Worm (Caenorhabditis elegans) whole organism, midembryonic: Measurements from ENCODE around the gene sre-44.

Source experiments
- T22C8.4 ChIP-seq: fragments of 200-800 bp; sonication (Bioruptor generic); IDR thresholded peaks from 2 replicates; pipeline ENCODE4 v1.3.6; 2022; ENCODE audit warnings: missing genetic modification characterization, missing compliant biosample characterization
- cog-1 ChIP-seq: sonication (generic microtip); optimal IDR thresholded peaks from 2 replicates; lab custom pipeline; 2016; ENCODE audit warnings: missing genetic modification characterization, missing compliant biosample characterization
- flt-1 ChIP-seq: fragments of 200-800 bp; sonication (Bioruptor generic); IDR thresholded peaks from 2 replicates; pipeline ENCODE4 v1.3.6; 2022; ENCODE audit warnings: missing genetic modification characterization, missing compliant biosample characterization
- klf-2 ChIP-seq: fragments of 200-800 bp; sonication (Bioruptor generic); conservative IDR thresholded peaks from 2 replicates; pipeline ENCODE4 v1.3.6; 2022; ENCODE audit warnings: missing genetic modification reagents, missing genetic modification characterization, missing compliant biosample characterization
- med-1 ChIP-seq: sonication (generic microtip); optimal IDR thresholded peaks from 2 replicates; lab custom pipeline; 2017; ENCODE audit warnings: missing genetic modification characterization, mild to moderate bottlenecking, missing compliant biosample characterization, antibody characterized with exemption, missing genetic modification reagents; ENCODE audit not compliant: insufficient read depth
- ref-1 ChIP-seq: fragments of 200-800 bp; sonication (Bioruptor generic); conservative IDR thresholded peaks from 2 replicates; pipeline ENCODE4 v1.3.6; 2022; ENCODE audit warnings: missing genetic modification reagents, missing genetic modification characterization, missing compliant biosample characterization
- tab-1 ChIP-seq: fragments of 200-800 bp; sonication (Bioruptor generic); IDR thresholded peaks from 2 replicates; pipeline ENCODE4 v1.3.6; 2022; ENCODE audit warnings: missing genetic modification characterization, missing compliant biosample characterization
- ztf-23 ChIP-seq: fragments of 200-800 bp; sonication (Bioruptor generic); IDR thresholded peaks from 2 replicates; pipeline ENCODE4 v1.3.6; 2022; ENCODE audit warnings: missing genetic modification reagents, missing genetic modification characterization, missing compliant biosample characterization
- ztf-29 ChIP-seq: fragments of 200-800 bp; sonication (Bioruptor generic); IDR thresholded peaks from 2 replicates; pipeline ENCODE4 v1.3.6; 2022; ENCODE audit warnings: missing genetic modification reagents, missing genetic modification characterization, missing compliant biosample characterization

Gene sre-44

ce11 chrII:13979833-13980513, 30.6 kb downstream of the sre-44 start, which contains the start of gene sre-48:
Gene sre-48, minus strand, starts transcription at chrII:13979883.
- no peak for TF ChIP-seq flt-1 (GFP tag; lab: Robert Waterston, UW)
- no peak for TF ChIP-seq med-1 (GFP tag; lab: Kevin White, UChicago)
- TF ChIP-seq klf-2 = no peak
- no peak for TF ChIP-seq ref-1
- no peak for TF ChIP-seq T22C8.4 (GFP tag; lab: Robert Waterston, UW)
- no peak for TF ChIP-seq tab-1 (GFP tag; lab: Robert Waterston, UW)
- no peak for TF ChIP-seq cog-1 (tag; lab: Kevin White, UChicago)
- no peak for TF ChIP-seq ztf-23 (GFP tag; lab: Robert Waterston, UW)
- TF ChIP-seq ztf-29 (GFP tag; lab: Robert Waterston, UW) = no peak

- no peak for TF ChIP-seq cog-1 (tag; lab: Kevin White, UChicago)
- no peak for TF ChIP-seq T22C8.4 (GFP tag; lab: Robert Waterston, UW)
- TF ChIP-seq med-1 (GFP tag; lab: Kevin White, UChicago) = no peak
- TF ChIP-seq tab-1 (GFP tag; lab: Robert Waterston, UW) = no peak
- no peak for TF ChIP-seq ztf-23 (GFP tag; lab: Robert Waterston, UW)
- TF ChIP-seq flt-1 (GFP tag; lab: Robert Waterston, UW) = no peak
These were observed 31.7 kb downstream of the sre-44 start, which contains the start of gene Y39G8B.9 for ce11 chrII:13981097-13981496. Gene Y39G8B.9, plus strand, starts transcription at chrII:13981365.

DNA sequence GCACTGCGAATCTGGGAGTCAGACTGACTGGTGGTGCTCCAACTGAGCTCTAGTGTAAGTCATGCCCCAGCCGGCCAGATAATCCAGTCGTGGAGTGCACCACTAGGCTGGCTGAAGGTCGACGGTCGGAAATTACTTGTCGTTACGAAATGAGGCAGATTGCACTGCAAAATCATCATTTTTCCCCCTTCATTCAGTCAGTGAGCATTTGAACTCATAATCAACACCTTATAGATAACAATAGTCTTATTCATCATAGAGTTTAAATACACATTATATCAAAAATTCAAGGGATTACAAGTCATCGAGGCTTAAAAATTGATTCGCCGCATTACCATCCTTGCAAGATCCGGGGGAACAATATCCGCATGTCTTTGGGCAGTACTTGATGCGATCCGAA, 32.4 kb downstream of the sre-44 start:
- TF ChIP-seq T22C8.4 (GFP tag; lab: Robert Waterston, UW) (no peak), flt-1 (GFP tag; lab: Robert Waterston, UW) (no peak), tab-1 (GFP tag; lab: Robert Waterston, UW) (no peak), klf-2 (no peak), ztf-23 (GFP tag; lab: Robert Waterston, UW) (no peak), ref-1 (no peak)

- TF ChIP-seq T22C8.4 (GFP tag; lab: Robert Waterston, UW) (no peak), ztf-29 (GFP tag; lab: Robert Waterston, UW) (no peak), flt-1 (GFP tag; lab: Robert Waterston, UW) (no peak), tab-1 (GFP tag; lab: Robert Waterston, UW) (no peak), klf-2 (no peak), ztf-23 (GFP tag; lab: Robert Waterston, UW) (no peak), ref-1 (no peak)
These were observed 32.9 kb downstream of the sre-44 start for ce11 chrII:13982247-13982646.

DNA sequence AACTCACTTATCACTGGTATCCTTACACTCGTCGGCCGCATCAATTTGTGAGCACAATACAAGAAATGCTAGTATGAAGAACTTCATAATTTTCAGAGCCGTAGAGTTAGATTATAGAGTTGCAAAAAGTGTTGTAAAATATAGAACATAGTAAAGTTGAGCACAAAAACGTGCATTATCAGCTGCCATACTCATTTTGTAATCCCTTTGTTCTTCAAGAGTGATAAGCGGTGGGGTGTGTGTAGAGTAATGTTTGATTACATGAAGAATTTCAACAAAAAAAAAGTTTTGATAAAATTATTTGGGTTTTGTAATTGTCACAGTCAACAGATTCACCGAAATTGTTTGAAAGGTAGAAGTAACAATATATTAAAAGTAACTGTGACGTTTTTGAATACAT, 33.5 kb downstream of the sre-44 start, which contains the start of the genes Y39G8B.13 and Y39G8B.10:
TSS of gene Y39G8B.13 (minus strand) at position 125 of the 400 bp plus-strand sequence.
TSS of gene Y39G8B.10 (minus strand) at position 193 of the 400 bp plus-strand sequence.
- TF ChIP-seq cog-1 (tag; lab: Kevin White, UChicago) (no peak), ztf-29 (GFP tag; lab: Robert Waterston, UW) (no peak), ref-1 (no peak), T22C8.4 (GFP tag; lab: Robert Waterston, UW) (no peak), klf-2 (no peak), ztf-23 (GFP tag; lab: Robert Waterston, UW) (no peak), tab-1 (GFP tag; lab: Robert Waterston, UW) (no peak), flt-1 (GFP tag; lab: Robert Waterston, UW) (no peak), med-1 (GFP tag; lab: Kevin White, UChicago) (no peak)

ce11 chrII:13984551-13984950, 35.2 kb downstream of the sre-44 start, which contains the start of gene sre-47:
Gene sre-47, minus strand, starts transcription at chrII:13984651.
- TF ChIP-seq ztf-23 (GFP tag; lab: Robert Waterston, UW) = no peak
- no peak for TF ChIP-seq tab-1 (GFP tag; lab: Robert Waterston, UW)
- no peak for TF ChIP-seq cog-1 (tag; lab: Kevin White, UChicago)
- no peak for TF ChIP-seq ref-1
- no peak for TF ChIP-seq ztf-29 (GFP tag; lab: Robert Waterston, UW)
- TF ChIP-seq flt-1 (GFP tag; lab: Robert Waterston, UW) = no peak
- no peak for TF ChIP-seq T22C8.4 (GFP tag; lab: Robert Waterston, UW)
- TF ChIP-seq med-1 (GFP tag; lab: Kevin White, UChicago) = no peak
- TF ChIP-seq klf-2 = no peak

DNA sequence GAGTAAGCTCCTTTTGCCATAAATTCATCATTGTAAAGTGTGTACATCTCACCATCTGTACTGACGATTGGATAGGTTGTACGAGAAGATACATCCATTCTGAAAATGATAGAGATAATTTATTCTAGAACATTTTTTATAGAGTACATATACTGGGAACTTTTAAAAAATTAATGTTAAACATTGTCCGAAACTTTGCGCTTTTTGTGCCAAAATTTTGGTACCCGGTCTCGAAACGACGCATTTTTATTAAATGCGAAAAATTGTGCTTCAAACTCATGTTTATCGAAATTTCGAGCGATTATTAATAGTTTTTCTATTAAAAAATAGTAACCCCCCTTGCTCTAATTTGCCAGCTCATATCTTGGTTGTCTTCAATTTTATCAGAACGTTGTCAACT, 42.4 kb downstream of the sre-44 start, which contains the start of gene Y39G8B.5:
TSS of gene Y39G8B.5 (minus strand) at position 101 of the 400 bp plus-strand sequence.
- TF ChIP-seq ztf-23 (GFP tag; lab: Robert Waterston, UW) (no peak), med-1 (GFP tag; lab: Kevin White, UChicago) (no peak), T22C8.4 (GFP tag; lab: Robert Waterston, UW) (no peak), tab-1 (GFP tag; lab: Robert Waterston, UW) (no peak), cog-1 (tag; lab: Kevin White, UChicago) (no peak), flt-1 (GFP tag; lab: Robert Waterston, UW) (no peak), ref-1 (no peak), ztf-29 (GFP tag; lab: Robert Waterston, UW) (no peak), klf-2 (no peak)

ce11 chrII:13994934-13995333, 45.5 kb downstream of the sre-44 start, which contains the start of gene Y39G8B.7:
Gene Y39G8B.7, minus strand, starts transcription at chrII:13995034.
- no peak for TF ChIP-seq ztf-23 (GFP tag; lab: Robert Waterston, UW)
- TF ChIP-seq cog-1 (tag; lab: Kevin White, UChicago) = no peak
- no peak for TF ChIP-seq ref-1
- no peak for TF ChIP-seq T22C8.4 (GFP tag; lab: Robert Waterston, UW)
- TF ChIP-seq med-1 (GFP tag; lab: Kevin White, UChicago) = no peak
- TF ChIP-seq tab-1 (GFP tag; lab: Robert Waterston, UW) = no peak
- no peak for TF ChIP-seq ztf-29 (GFP tag; lab: Robert Waterston, UW)
- TF ChIP-seq flt-1 (GFP tag; lab: Robert Waterston, UW) = no peak
- no peak for TF ChIP-seq klf-2

DNA sequence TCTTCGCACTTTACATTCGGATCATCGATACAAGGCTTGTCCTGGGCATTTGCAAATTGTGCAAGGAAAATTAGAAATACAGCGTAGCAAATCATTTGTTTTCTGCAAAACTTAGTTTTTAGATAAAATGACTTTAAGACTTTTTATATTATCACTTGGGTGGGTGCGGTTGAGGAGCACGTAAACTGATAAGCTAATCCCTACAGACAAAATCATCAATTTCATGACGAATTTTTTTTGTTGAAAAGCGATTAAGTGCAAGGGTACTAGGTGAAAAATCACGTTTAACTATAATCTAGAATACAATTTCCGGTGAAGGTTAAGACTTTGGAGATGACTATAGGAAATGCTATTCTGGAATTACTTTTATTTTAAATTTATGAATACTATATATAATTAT, 48.1 kb downstream of the sre-44 start, which contains the start of gene F01D5.1:
TSS of gene F01D5.1 (minus strand) at position 105 of the 400 bp plus-strand sequence.
- TF ChIP-seq ztf-29 (GFP tag; lab: Robert Waterston, UW) (no peak), ref-1 (no peak), med-1 (GFP tag; lab: Kevin White, UChicago) (no peak), T22C8.4 (GFP tag; lab: Robert Waterston, UW) (no peak), ztf-23 (GFP tag; lab: Robert Waterston, UW) (no peak), cog-1 (tag; lab: Kevin White, UChicago) (no peak), tab-1 (GFP tag; lab: Robert Waterston, UW) (no peak)
